Fruit fly (Drosophila melanogaster): ENCODE data around the gene Ir7b.

DNA sequence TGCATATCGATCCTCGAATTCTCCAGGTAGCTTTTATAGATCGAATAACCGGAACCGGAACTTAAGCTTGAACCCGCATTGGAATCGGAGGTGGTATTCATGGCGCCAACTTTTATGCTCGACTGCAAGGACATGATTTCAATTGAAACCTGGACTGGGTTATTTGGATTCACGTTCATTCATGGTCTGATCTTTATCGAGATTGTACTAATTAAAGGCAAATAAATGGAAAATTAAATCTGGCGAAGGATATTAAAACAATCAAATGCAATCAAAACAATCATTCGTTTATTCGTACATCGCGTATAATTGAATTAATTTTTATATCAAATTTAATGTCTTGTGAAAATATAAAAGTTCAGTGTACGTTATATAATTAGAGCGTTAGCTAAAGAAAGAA is 17.2 kb upstream of the Ir7b start, which contains the start of gene Ir7f:
- TF ChIP-seq CTCF (optimal IDR thresholded peaks at IDR 0.05) (no peak), CG8478 (optimal IDR thresholded peaks at IDR 0.05) (no peak)

All from S2 (cell line).